Fruit fly (Drosophila melanogaster): ENCODE results near the gene tgo.

The tgo gene

dm6 chr3R:9051937-9052680, 32.3 kb upstream of the tgo start, which contains the start of gene Kdm2 (continued):
- TF ChIP-seq Doc2 (GFP tag; IDR thresholded peaks at IDR 0.05) = no peak
- no peak for TF ChIP-seq C15 (GFP tag; IDR thresholded peaks at IDR 0.05)
- TF ChIP-seq CG1529 (GFP tag; optimal IDR thresholded peaks at IDR 0.05) = no peak
- no peak for TF ChIP-seq CG3847 (GFP tag; IDR thresholded peaks at IDR 0.05)
- TF ChIP-seq CG2678 (tag; optimal IDR thresholded peaks at IDR 0.05) = peak; percentile 40
- no peak for TF ChIP-seq Taf1 (GFP tag; IDR thresholded peaks at IDR 0.05)
- no peak for TF ChIP-seq sna (GFP tag; IDR thresholded peaks at IDR 0.05; ENCODE audit: partially characterized antibody)
- TF ChIP-seq gsb (GFP tag; IDR thresholded peaks at IDR 0.05) = no peak
- TF ChIP-seq CG1602 (GFP tag; optimal IDR thresholded peaks at IDR 0.05) = no peak
- peak; percentile 45 for TF ChIP-seq lab (GFP tag; optimal IDR thresholded peaks at IDR 0.05)
- TF ChIP-seq CG31441 (GFP tag; IDR thresholded peaks at IDR 0.05) = no peak
- no peak for TF ChIP-seq Optix (GFP tag; IDR thresholded peaks at IDR 0.05)
- no peak for TF ChIP-seq Ssrp (tag; optimal IDR thresholded peaks at IDR 0.05)
- TF ChIP-seq CG7928 (GFP tag; optimal IDR thresholded peaks at IDR 0.05) = no peak
- TF ChIP-seq CG6854 (GFP tag; optimal IDR thresholded peaks at IDR 0.05) = no peak
- no peak for TF ChIP-seq CG15696 (tag; optimal IDR thresholded peaks at IDR 0.05)
- TF ChIP-seq CG14860 (GFP tag; IDR thresholded peaks at IDR 0.05; ENCODE audit: partially characterized antibody) = no peak
- no peak for TF ChIP-seq CG9727 (GFP tag; optimal IDR thresholded peaks at IDR 0.05)
- no peak for TF ChIP-seq ATbp (GFP tag; optimal IDR thresholded peaks at IDR 0.05)
- TF ChIP-seq Hr3 (GFP tag; optimal IDR thresholded peaks at IDR 0.05) = no peak
- no peak for TF ChIP-seq CG3838 (GFP tag; optimal IDR thresholded peaks at IDR 0.05)
- peak; percentile 49 for TF ChIP-seq tap (tag; optimal IDR thresholded peaks at IDR 0.05)
- TF ChIP-seq CG13296 (GFP tag; optimal IDR thresholded peaks at IDR 0.05) = peak; percentile 39
- peak; percentile 56 for TF ChIP-seq scrt (GFP tag; optimal IDR thresholded peaks at IDR 0.05)
- TF ChIP-seq trh (GFP tag; optimal IDR thresholded peaks at IDR 0.05) = no peak
- TF ChIP-seq Myb (GFP tag; optimal IDR thresholded peaks at IDR 0.05) = peak; percentile 89
- TF ChIP-seq danr (GFP tag; IDR thresholded peaks at IDR 0.05) = no peak
- TF ChIP-seq kah (GFP tag; optimal IDR thresholded peaks at IDR 0.05) = no peak
- TF ChIP-seq CG4820 (GFP tag; optimal IDR thresholded peaks at IDR 0.05) = no peak
- peak; percentile 31 for TF ChIP-seq NfI (GFP tag; optimal IDR thresholded peaks at IDR 0.05)
- no peak for TF ChIP-seq CG13123 (GFP tag; optimal IDR thresholded peaks at IDR 0.05)
- TF ChIP-seq CG12942 (GFP tag; optimal IDR thresholded peaks at IDR 0.05) = no peak
- no peak for TF ChIP-seq CG5245 (GFP tag; optimal IDR thresholded peaks at IDR 0.05)
- no peak for TF ChIP-seq CG4360 (GFP tag; IDR thresholded peaks at IDR 0.05)
- no peak for TF ChIP-seq chn (GFP tag; optimal IDR thresholded peaks at IDR 0.05)
- TF ChIP-seq br (optimal IDR thresholded peaks at IDR 0.05) = no peak
- peak; percentile 29 for TF ChIP-seq Lhr (GFP tag; optimal IDR thresholded peaks at IDR 0.05)
- no peak for TF ChIP-seq dan (GFP tag; IDR thresholded peaks at IDR 0.05)
- TF ChIP-seq chinmo (GFP tag; IDR thresholded peaks at IDR 0.05; ENCODE audit: partially characterized antibody) = no peak
- TF ChIP-seq CG12744 (GFP tag; optimal IDR thresholded peaks at IDR 0.05) = no peak
- TF ChIP-seq CG8388 (GFP tag; optimal IDR thresholded peaks at IDR 0.05) = no peak
- no peak for TF ChIP-seq CkIIα-i1 (GFP tag; IDR thresholded peaks at IDR 0.05)
- TF ChIP-seq Asciz (GFP tag; optimal IDR thresholded peaks at IDR 0.05) = no peak
- TF ChIP-seq cad (GFP tag; optimal IDR thresholded peaks at IDR 0.05) = no peak
- TF ChIP-seq CG4328 (GFP tag; optimal IDR thresholded peaks at IDR 0.05) = no peak
- TF ChIP-seq CG9215 (GFP tag; IDR thresholded peaks at IDR 0.05) = no peak
- no peak for TF ChIP-seq CG11456 (GFP tag; IDR thresholded peaks at IDR 0.05)
- TF ChIP-seq CG7556 (GFP tag; optimal IDR thresholded peaks at IDR 0.05) = no peak
- peak; percentile 35 for TF ChIP-seq CG15269 (tag; optimal IDR thresholded peaks at IDR 0.05)
- no peak for TF ChIP-seq CoRest (tag; optimal IDR thresholded peaks at IDR 0.05)
- TF ChIP-seq Fer1 (GFP tag; optimal IDR thresholded peaks at IDR 0.05) = no peak

All from whole organism, embryonic.